Fruit fly (Drosophila melanogaster): ENCODE data around the gene pira.

- TF ChIP-seq Hr4 (GFP tag; optimal IDR thresholded peaks at IDR 0.05) (peak; percentile 97), CG6854 (GFP tag; optimal IDR thresholded peaks at IDR 0.05) (peak; percentile 41), CG8319 (GFP tag; optimal IDR thresholded peaks at IDR 0.05) (peak; percentile 98)
Observed at dm6 chrX:12754348-12754733, 9.1 kb downstream of the pira start.

Measured in whole organism, prepupa.